Worm (Caenorhabditis elegans): ENCODE data around the gene sra-31.
"Not testable (repeated sequence)": the region's sequence is repeated elsewhere in the genome, so short reads cannot be mapped to it uniquely, and the experiment has no call there.

The sra-31 gene

DNA sequence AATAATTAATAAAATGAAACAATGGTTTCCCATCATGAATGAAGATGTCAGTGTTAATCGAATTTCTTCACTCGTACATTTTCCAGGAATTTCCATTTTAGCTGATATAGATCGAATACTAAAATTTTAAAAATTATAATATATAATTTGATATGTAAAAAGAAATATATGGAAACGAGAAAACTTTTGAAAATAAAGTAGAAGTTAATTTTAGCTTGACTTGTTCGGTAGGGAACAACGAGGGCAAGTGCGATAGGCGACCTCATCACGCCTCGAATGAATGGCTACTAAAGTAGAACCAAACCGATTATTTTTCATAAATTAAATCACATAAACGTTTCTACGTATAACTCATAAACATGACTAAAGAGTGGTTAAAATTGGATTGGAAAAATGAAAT, at the start of gene sra-31:
sra-31 (minus strand) TSS at position 101 of the 400 bp plus-strand sequence.
- TF ChIP-seq ztf-22 (GFP tag; optimal IDR thresholded peaks at IDR 0.05): no peak
- TF ChIP-seq nhr-120 (GFP tag; IDR thresholded peaks at IDR 0.05): no peak
- no peak for TF ChIP-seq aptf-2 (GFP tag; conservative IDR thresholded peaks at IDR 0.05)
- no peak for TF ChIP-seq xnd-1 (tag; optimal IDR thresholded peaks at IDR 0.05)
- TF ChIP-seq ets-4 (GFP tag; optimal IDR thresholded peaks at IDR 0.05): no peak
- TF ChIP-seq B0035.1 (tag; optimal IDR thresholded peaks at IDR 0.05): no peak
- no peak for TF ChIP-seq C17E4.6 (GFP tag; IDR thresholded peaks at IDR 0.05)
- TF ChIP-seq egrh-3 (GFP tag; IDR thresholded peaks at IDR 0.05): no peak
- TF ChIP-seq sdz-38 (tag; optimal IDR thresholded peaks at IDR 0.05): no peak
- no peak for TF ChIP-seq dpff-1 (tag; optimal IDR thresholded peaks at IDR 0.05)
- no peak for TF ChIP-seq F23B12.7 (tag; optimal IDR thresholded peaks at IDR 0.05; ENCODE audit: insufficient read depth)
- no peak for TF ChIP-seq K12H6.12 (tag; optimal IDR thresholded peaks at IDR 0.05)
- TF ChIP-seq zim-3 (tag; optimal IDR thresholded peaks at IDR 0.05): no peak
- TF ChIP-seq madf-8 (GFP tag; conservative IDR thresholded peaks at IDR 0.05): no peak
- TF ChIP-seq efl-1 (GFP tag; optimal IDR thresholded peaks at IDR 0.05): no peak
- TF ChIP-seq akir-1 (GFP tag; optimal IDR thresholded peaks at IDR 0.05): no peak
- TF ChIP-seq repo-1 (tag; optimal IDR thresholded peaks at IDR 0.05): no peak
- no peak for TF ChIP-seq F39B2.1 (GFP tag; IDR thresholded peaks at IDR 0.05)
- TF ChIP-seq ceh-91 (GFP tag; IDR thresholded peaks at IDR 0.05): no peak
- TF ChIP-seq snpc-3.4 (tag; optimal IDR thresholded peaks at IDR 0.05): no peak

DNA sequence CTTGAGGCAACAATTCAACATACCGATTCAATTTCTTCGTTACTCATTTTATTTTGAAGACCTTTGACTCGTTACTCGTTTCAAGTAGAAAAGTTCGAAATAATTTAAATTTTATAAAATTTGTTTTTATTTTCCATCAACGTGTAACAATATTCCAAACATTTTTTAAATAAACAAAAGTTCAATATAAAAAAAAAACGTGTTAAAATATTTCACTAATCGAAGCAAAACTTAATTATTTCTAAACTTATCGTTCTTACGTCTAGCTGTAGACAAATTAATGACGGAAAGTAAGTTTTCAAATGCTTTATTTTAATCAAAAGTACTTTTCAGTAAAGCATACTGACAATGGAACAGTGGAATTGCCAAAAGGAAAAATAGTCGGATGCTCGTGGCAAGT, 48.9 kb upstream of the sra-31 start, which contains the start of the genes F54H5.5 and F54H5.2:
F54H5.5 (minus strand) TSS at position 101 of the 400 bp plus-strand sequence.
F54H5.2 (plus strand) TSS at position 303 of the 400 bp plus-strand sequence.
- TF ChIP-seq ztf-22 (GFP tag; optimal IDR thresholded peaks at IDR 0.05); snpc-3.4 (tag; optimal IDR thresholded peaks at IDR 0.05); ztf-3 (GFP tag; optimal IDR thresholded peaks at IDR 0.05): not testable (repeated sequence)

DNA sequence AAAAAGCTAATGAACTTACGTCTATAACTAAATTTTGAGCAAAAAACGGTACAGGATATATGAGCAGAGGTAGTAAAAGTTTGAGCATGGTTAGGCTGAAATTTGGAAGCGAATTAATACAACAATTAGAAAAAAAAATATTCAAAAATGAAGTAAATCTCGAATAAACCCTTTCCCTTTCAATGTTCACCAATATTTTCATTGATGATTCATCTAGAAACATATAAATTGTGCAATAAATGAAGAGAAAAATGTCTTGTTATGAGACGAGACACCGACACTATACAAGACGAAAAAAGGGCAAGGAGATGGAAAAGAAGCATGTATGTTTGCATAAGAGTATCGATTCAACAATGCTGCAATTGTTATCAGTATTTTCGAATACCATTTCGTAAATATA, 47.0 kb upstream of the sra-31 start, which contains the start of gene F54H5.14:
F54H5.14 (minus strand) TSS at position 101 of the 400 bp plus-strand sequence.
- peak; percentile 0 for TF ChIP-seq nhr-80 (tag; optimal IDR thresholded peaks at IDR 0.05)
- TF ChIP-seq dpl-1 (GFP tag; optimal IDR thresholded peaks at IDR 0.05): no peak

DNA sequence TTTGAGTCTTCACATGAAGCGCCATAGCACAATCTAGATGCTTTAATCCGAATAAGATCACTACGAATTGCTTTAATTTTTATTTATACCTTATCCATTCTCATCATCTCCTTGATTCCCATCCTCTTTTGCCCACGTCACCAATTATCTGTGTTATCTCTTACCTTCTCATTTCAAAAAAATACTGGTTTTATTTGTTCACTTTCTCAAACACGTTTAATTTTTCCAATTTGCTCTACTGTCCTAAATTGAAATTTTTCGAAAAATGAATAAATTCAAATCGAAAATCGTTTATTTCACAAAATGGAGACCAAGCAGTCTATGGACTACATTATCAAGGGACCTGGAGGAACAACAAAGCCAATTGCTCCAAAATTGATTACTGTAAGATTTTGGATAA, 43.6 kb upstream of the sra-31 start, which contains the start of gene F54H5.3:
F54H5.3 (plus strand) TSS at position 301 of the 400 bp plus-strand sequence.
- no peak for TF ChIP-seq zim-3 (tag; optimal IDR thresholded peaks at IDR 0.05)
- no peak for TF ChIP-seq attf-6 (GFP tag; IDR thresholded peaks at IDR 0.05)
- no peak for TF ChIP-seq ztf-6 (GFP tag; IDR thresholded peaks at IDR 0.05)
- no peak for TF ChIP-seq tbx-9 (tag; optimal IDR thresholded peaks at IDR 0.05; ENCODE audit: borderline replicate concordance)
- TF ChIP-seq egl-18 (GFP tag; IDR thresholded peaks at IDR 0.05): no peak
- TF ChIP-seq B0261.1 (tag; optimal IDR thresholded peaks at IDR 0.05): no peak
- no peak for TF ChIP-seq egrh-3 (GFP tag; IDR thresholded peaks at IDR 0.05)
- TF ChIP-seq bed-1 (GFP tag; IDR thresholded peaks at IDR 0.05): no peak
- no peak for TF ChIP-seq T07F8.4 (tag; optimal IDR thresholded peaks at IDR 0.05)
- no peak for TF ChIP-seq ztf-18 (tag; optimal IDR thresholded peaks at IDR 0.05)

DNA sequence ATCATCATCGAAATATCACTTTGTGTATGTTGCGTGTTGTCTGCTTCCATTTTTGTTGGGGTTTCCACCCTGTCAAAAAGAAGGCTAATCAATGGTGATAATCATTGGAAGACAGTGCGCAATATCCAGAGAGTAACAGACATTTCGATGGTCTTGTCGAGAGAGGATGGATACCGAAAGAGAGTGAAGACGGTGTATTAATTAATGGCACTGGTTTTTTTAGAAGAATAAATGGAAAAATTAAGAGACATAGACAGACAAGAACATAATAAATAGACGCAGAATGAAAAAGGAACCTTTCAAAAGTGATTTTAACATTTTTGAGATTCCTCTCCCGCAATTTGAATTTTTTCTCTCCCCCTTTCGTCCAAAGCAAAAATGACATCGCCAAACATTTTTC, 40.7 kb upstream of the sra-31 start:
- TF ChIP-seq hmg-1.2 (GFP tag; IDR thresholded peaks at IDR 0.05) (peak; percentile 60; the same call in 1 of the 2 replicates), sea-2 (GFP tag; IDR thresholded peaks at IDR 0.05) (no peak)
